Worm (Caenorhabditis elegans): ENCODE results near the gene K06A4.7.

Gene K06A4.7

ce11 chrV:9465529-9465928, 25.8 kb downstream of the K06A4.7 start:
- TF ChIP-seq ztf-7 (tag; optimal IDR thresholded peaks at IDR 0.05) (no peak), hif-1 (tag; optimal IDR thresholded peaks at IDR 0.05) (no peak), snpc-1.2 (GFP tag; IDR thresholded peaks at IDR 0.05) (no peak), Y105C5A.15 (GFP tag; IDR thresholded peaks at IDR 0.05) (no peak), dmd-6 (GFP tag; IDR thresholded peaks at IDR 0.05) (no peak), nhr-76 (tag; optimal IDR thresholded peaks at IDR 0.05) (no peak), ceh-20 (GFP tag; IDR thresholded peaks at IDR 0.05) (no peak), aly-2 (tag; optimal IDR thresholded peaks at IDR 0.05) (no peak), fkh-10 (GFP tag; optimal IDR thresholded peaks at IDR 0.05) (no peak), fos-1 (tag; optimal IDR thresholded peaks at IDR 0.05) (no peak), lin-38 (GFP tag; IDR thresholded peaks at IDR 0.05) (no peak), pha-4 (GFP tag; IDR thresholded peaks at IDR 0.05) (no peak), pha-4 (tag; optimal IDR thresholded peaks at IDR 0.05) (no peak), unc-62 (GFP tag; optimal IDR thresholded peaks at IDR 0.05 in 1 of 2) (no peak), unc-62 (tag; optimal IDR thresholded peaks at IDR 0.05) (no peak), zip-2 (tag; optimal IDR thresholded peaks at IDR 0.05) (no peak), ceh-44 (GFP tag; IDR thresholded peaks at IDR 0.05) (no peak), hlh-30 (tag; optimal IDR thresholded peaks at IDR 0.05; ENCODE audit: insufficient read depth) (no peak)

ce11 chrV:9462605-9463004, 28.7 kb downstream of the K06A4.7 start, which contains the start of gene F07D3.3:
TSS of gene F07D3.3 (minus strand) at chrV:9462705.
- TF ChIP-seq spr-1 (tag; optimal IDR thresholded peaks at IDR 0.05): no peak
- no peak for TF ChIP-seq nhr-102 (tag; optimal IDR thresholded peaks at IDR 0.05)
- no peak for TF ChIP-seq F26F4.8 (GFP tag; conservative IDR thresholded peaks at IDR 0.05)
- no peak for TF ChIP-seq ceh-28 (tag; optimal IDR thresholded peaks at IDR 0.05)
- no peak for TF ChIP-seq unc-62 (GFP tag; optimal IDR thresholded peaks at IDR 0.05 in 1 of 2)
- TF ChIP-seq unc-62 (tag; optimal IDR thresholded peaks at IDR 0.05): no peak
- TF ChIP-seq lin-13 (GFP tag; optimal IDR thresholded peaks at IDR 0.05): no peak
- no peak for TF ChIP-seq mdt-29 (GFP tag; IDR thresholded peaks at IDR 0.05)
- TF ChIP-seq dve-1 (tag; optimal IDR thresholded peaks at IDR 0.05; ENCODE audit: insufficient read depth): no peak
- TF ChIP-seq daf-8 (GFP tag; IDR thresholded peaks at IDR 0.05): no peak
- no peak for TF ChIP-seq skn-1 (tag; optimal IDR thresholded peaks at IDR 0.05)
- TF ChIP-seq spr-3 (GFP tag; optimal IDR thresholded peaks at IDR 0.05): no peak
- TF ChIP-seq pqm-1 (tag; optimal IDR thresholded peaks at IDR 0.05): no peak
- TF ChIP-seq mes-2 (tag; optimal IDR thresholded peaks at IDR 0.05; ENCODE audit: poor library complexity, severe bottlenecking): no peak
- TF ChIP-seq F49E8.2 (tag; optimal IDR thresholded peaks at IDR 0.05; ENCODE audit: borderline replicate concordance): no peak
- TF ChIP-seq Y48G9A.11 (GFP tag; IDR thresholded peaks at IDR 0.05): no peak
- no peak for TF ChIP-seq snpc-1.2 (GFP tag; IDR thresholded peaks at IDR 0.05)

- TF ChIP-seq cey-2 (tag; optimal IDR thresholded peaks at IDR 0.05; ENCODE audit: borderline replicate concordance, insufficient read depth) (no peak), unc-62 (GFP tag; optimal IDR thresholded peaks at IDR 0.05 in 1 of 2) (peak in 1 of 2 experiments; percentile 94), unc-62 (tag; optimal IDR thresholded peaks at IDR 0.05) (no peak)
Observed at ce11 chrV:9457535-9457934, 33.8 kb downstream of the K06A4.7 start.

- TF ChIP-seq hif-1 (tag; optimal IDR thresholded peaks at IDR 0.05) (no peak), Y48G9A.11 (GFP tag; IDR thresholded peaks at IDR 0.05) (no peak), hlh-11 (tag; optimal IDR thresholded peaks at IDR 0.05) (peak; percentile 42), zfp-2 (tag; optimal IDR thresholded peaks at IDR 0.05) (no peak), attf-4 (tag; optimal IDR thresholded peaks at IDR 0.05) (no peak), gei-8 (GFP tag; optimal IDR thresholded peaks at IDR 0.05) (no peak), mes-2 (tag; optimal IDR thresholded peaks at IDR 0.05; ENCODE audit: poor library complexity, severe bottlenecking) (no peak), ces-1 (GFP tag; optimal IDR thresholded peaks at IDR 0.05) (no peak), arid-1 (GFP tag; conservative IDR thresholded peaks at IDR 0.05) (no peak), mxl-3 (GFP tag; optimal IDR thresholded peaks at IDR 0.05) (no peak), dmd-8 (GFP tag; IDR thresholded peaks at IDR 0.05) (no peak), hmg-1.1 (GFP tag; IDR thresholded peaks at IDR 0.05) (no peak), daf-16 (GFP tag; optimal IDR thresholded peaks at IDR 0.05) (no peak), daf-16 (tag; optimal IDR thresholded peaks at IDR 0.05) (peak; percentile 23), madf-9 (GFP tag; conservative IDR thresholded peaks at IDR 0.05) (no peak), saeg-2 (GFP tag; IDR thresholded peaks at IDR 0.05) (no peak), nhr-28 (tag; optimal IDR thresholded peaks at IDR 0.05) (peak; percentile 42), dve-1 (tag; optimal IDR thresholded peaks at IDR 0.05; ENCODE audit: insufficient read depth) (peak; percentile 56), Y75B8A.6 (GFP tag; IDR thresholded peaks at IDR 0.05) (no peak)
Observed at ce11 chrV:9453933-9454332, 37.4 kb downstream of the K06A4.7 start.

Data from whole organism, L4 larva.